Worm (Caenorhabditis elegans): Measurements from ENCODE around the gene C49F5.13.

C49F5.13 gene

ce11 chrX:11948184-11948894 lies 12.9 kb upstream of the C49F5.13 start, which contains the start of gene lsd-1 (continued):
- TF ChIP-seq nhr-28 (tag; optimal IDR thresholded peaks at IDR 0.05) (no peak), elt-3 (tag; optimal IDR thresholded peaks at IDR 0.05) (no peak), nhr-11 (tag; optimal IDR thresholded peaks at IDR 0.05) (no peak), mep-1 (tag; optimal IDR thresholded peaks at IDR 0.05) (no peak), snu-23 (GFP tag; optimal IDR thresholded peaks at IDR 0.05) (no peak), dsc-1 (tag; optimal IDR thresholded peaks at IDR 0.05) (peak; percentile 16), rnt-1 (tag; optimal IDR thresholded peaks at IDR 0.05) (peak; percentile 60), nhr-20 (tag; optimal IDR thresholded peaks at IDR 0.05) (no peak), efl-3 (GFP tag; optimal IDR thresholded peaks at IDR 0.05) (no peak), lin-35 (GFP tag; optimal IDR thresholded peaks at IDR 0.05) (peak; percentile 29 to 56), nhr-19 (GFP tag; conservative IDR thresholded peaks at IDR 0.05) (no peak), ceh-63 (GFP tag; optimal IDR thresholded peaks at IDR 0.05) (no peak), vab-15 (tag; optimal IDR thresholded peaks at IDR 0.05) (no peak), C16A3.4 (tag; optimal IDR thresholded peaks at IDR 0.05) (peak; percentile 28), C04F5.9 (tag; optimal IDR thresholded peaks at IDR 0.05) (no peak), efl-1 (optimal IDR thresholded peaks at IDR 0.05) (peak; percentile 22 to 23), efl-1 (GFP tag; optimal IDR thresholded peaks at IDR 0.05 in 1 of 2) (peak in 1 of 2 experiments; percentile 4), skn-1 (tag; optimal IDR thresholded peaks at IDR 0.05) (no peak), ces-1 (GFP tag; optimal IDR thresholded peaks at IDR 0.05) (no peak), hpl-2 (GFP tag; optimal IDR thresholded peaks at IDR 0.05) (no peak), lin-15B (tag; optimal IDR thresholded peaks at IDR 0.05) (no peak), sup-37 (GFP tag; optimal IDR thresholded peaks at IDR 0.05) (no peak), fkh-10 (GFP tag; optimal IDR thresholded peaks at IDR 0.05) (no peak), F16B12.6 (tag; optimal IDR thresholded peaks at IDR 0.05) (peak; percentile 92), nhr-76 (tag; optimal IDR thresholded peaks at IDR 0.05) (no peak), fkh-4 (tag; optimal IDR thresholded peaks at IDR 0.05; ENCODE audit: borderline replicate concordance) (no peak), hlh-17 (GFP tag; optimal IDR thresholded peaks at IDR 0.05; ENCODE audit: borderline replicate concordance) (no peak), unc-62 (GFP tag; optimal IDR thresholded peaks at IDR 0.05) (no peak), isw-1 (GFP tag; IDR thresholded peaks at IDR 0.05) (no peak), lsy-2 (tag; optimal IDR thresholded peaks at IDR 0.05) (no peak), pag-3 (tag; optimal IDR thresholded peaks at IDR 0.05; ENCODE audit: borderline replicate concordance, insufficient read depth) (no peak), hlh-4 (tag; optimal IDR thresholded peaks at IDR 0.05) (no peak), alr-1 (tag; optimal IDR thresholded peaks at IDR 0.05; ENCODE audit: borderline replicate concordance) (no peak), snpc-4 (tag; optimal IDR thresholded peaks at IDR 0.05) (no peak), ceh-90 (tag; optimal IDR thresholded peaks at IDR 0.05) (no peak), grh-1 (GFP tag; IDR thresholded peaks at IDR 0.05) (no peak), ceh-88 (GFP tag; IDR thresholded peaks at IDR 0.05) (no peak)

- TF ChIP-seq rnt-1 (tag; optimal IDR thresholded peaks at IDR 0.05) (no peak), unc-30 (tag; optimal IDR thresholded peaks at IDR 0.05) (no peak), elt-3 (tag; optimal IDR thresholded peaks at IDR 0.05) (no peak), nhr-12 (tag; optimal IDR thresholded peaks at IDR 0.05) (no peak)
These were observed 9.1 kb upstream of the C49F5.13 start for ce11 chrX:11952129-11952528.

ce11 chrX:11953229-11953628 lies 8.0 kb upstream of the C49F5.13 start, which contains the start of gene T08D10.4:
TSS of gene T08D10.4 (minus strand) at chrX:11953329.
- no peak for TF ChIP-seq blmp-1 (tag; optimal IDR thresholded peaks at IDR 0.05)
- no peak for TF ChIP-seq mep-1 (tag; optimal IDR thresholded peaks at IDR 0.05)
- no peak for TF ChIP-seq nhr-11 (tag; optimal IDR thresholded peaks at IDR 0.05)
- no peak for TF ChIP-seq vab-15 (tag; optimal IDR thresholded peaks at IDR 0.05)
- TF ChIP-seq isw-1 (GFP tag; IDR thresholded peaks at IDR 0.05) = no peak
- no peak for TF ChIP-seq mab-9 (GFP tag; IDR thresholded peaks at IDR 0.05)
- no peak for TF ChIP-seq ceh-82 (tag; optimal IDR thresholded peaks at IDR 0.05)
- no peak for TF ChIP-seq nhr-28 (tag; optimal IDR thresholded peaks at IDR 0.05)
- TF ChIP-seq egl-27 (tag; optimal IDR thresholded peaks at IDR 0.05) = no peak
- no peak for TF ChIP-seq C16A3.4 (tag; optimal IDR thresholded peaks at IDR 0.05)
